Fruit fly (Drosophila melanogaster): ENCODE results near the gene CrebA.

The CrebA gene

DNA sequence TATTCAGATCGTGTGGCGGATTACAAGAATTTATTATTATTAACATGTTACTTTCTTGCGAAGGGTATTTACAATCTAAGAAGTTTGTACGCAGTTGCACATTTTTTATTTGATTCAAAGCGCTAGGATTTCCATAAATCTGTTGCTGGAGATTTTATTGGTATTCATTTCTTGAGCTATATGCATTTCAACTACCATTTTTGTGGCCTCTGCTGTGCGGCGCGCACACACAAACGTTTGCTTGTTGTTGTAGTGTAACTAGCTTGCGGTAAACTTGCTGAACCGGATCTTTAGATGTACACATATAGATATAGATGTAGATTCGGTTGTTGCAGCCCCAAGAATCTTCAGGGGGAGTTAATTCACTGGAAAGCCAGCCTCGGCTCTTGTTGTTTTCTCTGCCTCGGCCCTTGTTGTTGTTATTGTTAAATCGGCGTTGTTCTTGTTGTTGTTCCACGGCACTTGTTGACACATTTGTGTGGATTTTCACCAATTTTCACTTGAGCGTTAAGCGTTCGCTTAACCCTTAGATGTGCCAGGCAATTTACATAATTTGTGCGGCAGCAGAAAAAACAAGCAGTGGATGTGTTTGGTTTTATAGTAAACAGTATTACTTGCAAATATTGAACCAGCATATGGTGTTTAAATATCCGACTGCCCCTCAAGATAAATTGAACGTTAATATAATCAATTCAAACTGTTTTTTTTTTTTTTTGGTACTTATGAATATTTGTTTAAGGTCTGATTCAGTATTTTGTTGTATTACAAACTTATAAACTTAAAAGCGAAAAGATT, 55.8 kb downstream of the CrebA start (continued):
- no peak for TF ChIP-seq cwo (GFP tag; optimal IDR thresholded peaks at IDR 0.05)
- peak; percentile 32 for TF ChIP-seq CG7987 (GFP tag; optimal IDR thresholded peaks at IDR 0.05)
- TF ChIP-seq corto (GFP tag; optimal IDR thresholded peaks at IDR 0.05): no peak
- peak; percentile 4 for TF ChIP-seq CG10543 (GFP tag; optimal IDR thresholded peaks at IDR 0.05)
- no peak for TF ChIP-seq CG8281 (tag; optimal IDR thresholded peaks at IDR 0.05)
- no peak for TF ChIP-seq CG2202 (tag; optimal IDR thresholded peaks at IDR 0.05)
- no peak for TF ChIP-seq Gug (GFP tag; IDR thresholded peaks at IDR 0.05)
- no peak for TF ChIP-seq CG10565 (GFP tag; optimal IDR thresholded peaks at IDR 0.05)
- peak; percentile 19 for TF ChIP-seq exex (tag; optimal IDR thresholded peaks at IDR 0.05)
- no peak for TF ChIP-seq schlank (tag; optimal IDR thresholded peaks at IDR 0.05)
- TF ChIP-seq ro (GFP tag; IDR thresholded peaks at IDR 0.05): no peak
- TF ChIP-seq Fer1 (GFP tag; optimal IDR thresholded peaks at IDR 0.05): peak; percentile 28
- TF ChIP-seq CG8944 (GFP tag; optimal IDR thresholded peaks at IDR 0.05): no peak
- TF ChIP-seq Myb (GFP tag; optimal IDR thresholded peaks at IDR 0.05): no peak
- TF ChIP-seq sim (GFP tag; IDR thresholded peaks at IDR 0.05): no peak
- TF ChIP-seq Asciz (GFP tag; optimal IDR thresholded peaks at IDR 0.05): peak; percentile 59
- TF ChIP-seq Dref (GFP tag; IDR thresholded peaks at IDR 0.05): no peak
- peak; percentile 51 for TF ChIP-seq CG15514 (GFP tag; optimal IDR thresholded peaks at IDR 0.05)
- peak; percentile 50 for TF ChIP-seq lab (GFP tag; optimal IDR thresholded peaks at IDR 0.05)
- no peak for TF ChIP-seq CG18764 (GFP tag; optimal IDR thresholded peaks at IDR 0.05)
- peak; percentile 15 for TF ChIP-seq CG12659 (GFP tag; optimal IDR thresholded peaks at IDR 0.05)
- TF ChIP-seq jing (GFP tag; optimal IDR thresholded peaks at IDR 0.05): no peak
- TF ChIP-seq cato (GFP tag; optimal IDR thresholded peaks at IDR 0.05; ENCODE audit: borderline replicate concordance): no peak
- TF ChIP-seq Stat92E (GFP tag; optimal IDR thresholded peaks at IDR 0.05): peak in 1 of 3 experiments; percentile 28
- peak; percentile 7 for TF ChIP-seq CG15601 (tag; optimal IDR thresholded peaks at IDR 0.05)
- no peak for TF ChIP-seq gcm (GFP tag; optimal IDR thresholded peaks at IDR 0.05)
- no peak for TF ChIP-seq Bgb (GFP tag; IDR thresholded peaks at IDR 0.05; ENCODE audit: partially characterized antibody)
- peak; percentile 58 for TF ChIP-seq ATbp (GFP tag; optimal IDR thresholded peaks at IDR 0.05)
- no peak for TF ChIP-seq Sin3A (optimal IDR thresholded peaks at IDR 0.05)
- no peak for TF ChIP-seq Atf3 (GFP tag; optimal IDR thresholded peaks at IDR 0.05)
- TF ChIP-seq stc (GFP tag; IDR thresholded peaks at IDR 0.05): no peak
- no peak for TF ChIP-seq CG14710 (tag; optimal IDR thresholded peaks at IDR 0.05)
- peak; percentile 35 for TF ChIP-seq CG15011 (GFP tag; optimal IDR thresholded peaks at IDR 0.05)
- peak; percentile 18; the same call in 1 of the 2 replicates for TF ChIP-seq CG6689 (GFP tag; IDR thresholded peaks at IDR 0.05)
- TF ChIP-seq CG31441 (GFP tag; IDR thresholded peaks at IDR 0.05): 0 out of 2 replicates have a peak, but pooled peaks have one; percentile 8
- no peak for TF ChIP-seq chif (GFP tag; optimal IDR thresholded peaks at IDR 0.05)
- no peak for TF ChIP-seq sr (GFP tag; IDR thresholded peaks at IDR 0.05)
- peak; percentile 1 for TF ChIP-seq CG18619 (GFP tag; optimal IDR thresholded peaks at IDR 0.05)
- no peak for TF ChIP-seq Chrac-16 (GFP tag; optimal IDR thresholded peaks at IDR 0.05)
- no peak for TF ChIP-seq CG6175 (GFP tag; IDR thresholded peaks at IDR 0.05)
- TF ChIP-seq CG4282 (GFP tag; optimal IDR thresholded peaks at IDR 0.05): no peak
- no peak for TF ChIP-seq sna (GFP tag; IDR thresholded peaks at IDR 0.05; ENCODE audit: partially characterized antibody)
- no peak for TF ChIP-seq Gsc (GFP tag; IDR thresholded peaks at IDR 0.05)
- no peak for TF ChIP-seq usp (GFP tag; optimal IDR thresholded peaks at IDR 0.05)
- no peak; the same call in 1 of the 2 replicates for TF ChIP-seq Drgx (GFP tag; IDR thresholded peaks at IDR 0.05)
- TF ChIP-seq CG11504 (tag; optimal IDR thresholded peaks at IDR 0.05): peak; percentile 31
- no peak for TF ChIP-seq fu2 (GFP tag; optimal IDR thresholded peaks at IDR 0.05)
- 0 out of 2 replicates have a peak, but pooled peaks have one; percentile 15 for TF ChIP-seq vvl (GFP tag; IDR thresholded peaks at IDR 0.05)
- TF ChIP-seq Oaz (GFP tag; IDR thresholded peaks at IDR 0.05): no peak

Measured in whole organism, embryonic.